Worm (Caenorhabditis elegans): ENCODE data around the gene F41C3.11.
A peak's percentile ranks its signal among the peaks of the same experiment; 100 is the strongest.

Gene F41C3.11

ce11 chrII:4748374-4748773 is 14.6 kb upstream of the F41C3.11 start (continued):
- TF ChIP-seq nhr-85 (tag) (peak; percentile 87), fkh-10 (GFP tag; optimal IDR thresholded peaks at IDR 0.05) (no peak), mep-1 (tag; optimal IDR thresholded peaks at IDR 0.05) (peak; percentile 1), hpl-2 (GFP tag; optimal IDR thresholded peaks at IDR 0.05) (no peak)

- TF ChIP-seq zag-1 (tag; optimal IDR thresholded peaks at IDR 0.05): no peak
- peak; percentile 71 for TF ChIP-seq nhr-85 (tag)
- TF ChIP-seq fkh-10 (GFP tag; optimal IDR thresholded peaks at IDR 0.05): no peak
- peak; percentile 21 for TF ChIP-seq nhr-71 (tag; optimal IDR thresholded peaks at IDR 0.05)
- peak in 1 of 6 experiments; percentile 51 for TF ChIP-seq elt-3 (tag; optimal IDR thresholded peaks at IDR 0.05)
- no peak for TF ChIP-seq efl-1 (optimal IDR thresholded peaks at IDR 0.05)
- TF ChIP-seq efl-1 (GFP tag; optimal IDR thresholded peaks at IDR 0.05 in 1 of 2): peak in 1 of 2 experiments; percentile 55
- TF ChIP-seq dpl-1 (GFP tag; optimal IDR thresholded peaks at IDR 0.05): no peak
- TF ChIP-seq lin-14 (GFP tag; optimal IDR thresholded peaks at IDR 0.05): peak; percentile 8
These were observed 13.9 kb upstream of the F41C3.11 start for ce11 chrII:4747697-4748096.

- TF ChIP-seq C04F5.9 (tag; optimal IDR thresholded peaks at IDR 0.05) (no peak), hlh-4 (tag; optimal IDR thresholded peaks at IDR 0.05) (no peak), hlh-17 (GFP tag; optimal IDR thresholded peaks at IDR 0.05; ENCODE audit: borderline replicate concordance) (no peak), nhr-20 (tag; optimal IDR thresholded peaks at IDR 0.05) (peak; percentile 24), lin-35 (GFP tag; optimal IDR thresholded peaks at IDR 0.05) (peak in 1 of 2 experiments; percentile 8), ceh-8 (GFP tag; optimal IDR thresholded peaks at IDR 0.05) (no peak), zag-1 (tag; optimal IDR thresholded peaks at IDR 0.05) (no peak), lin-14 (GFP tag; optimal IDR thresholded peaks at IDR 0.05) (peak; percentile 19), unc-30 (tag; optimal IDR thresholded peaks at IDR 0.05) (no peak), egl-27 (tag; optimal IDR thresholded peaks at IDR 0.05) (no peak), lin-39 (tag; optimal IDR thresholded peaks at IDR 0.05) (no peak), nhr-90 (tag; optimal IDR thresholded peaks at IDR 0.05; ENCODE audit: poor library complexity) (no peak), nhr-19 (GFP tag; conservative IDR thresholded peaks at IDR 0.05) (peak; percentile 40), nhr-47 (tag; optimal IDR thresholded peaks at IDR 0.05) (peak; percentile 30), nhr-28 (tag; optimal IDR thresholded peaks at IDR 0.05) (no peak), nhr-71 (tag; optimal IDR thresholded peaks at IDR 0.05) (peak; percentile 37), snu-23 (GFP tag; optimal IDR thresholded peaks at IDR 0.05) (peak; percentile 5), sptf-1 (tag; optimal IDR thresholded peaks at IDR 0.05) (no peak), elt-3 (tag; optimal IDR thresholded peaks at IDR 0.05) (peak in 2 of 6 experiments; percentile 13 to 55), mdl-1 (tag; optimal IDR thresholded peaks at IDR 0.05) (peak in 1 of 2 experiments; percentile 44), nhr-85 (tag) (peak; percentile 84), blmp-1 (tag; optimal IDR thresholded peaks at IDR 0.05) (peak; percentile 32), dpl-1 (GFP tag; optimal IDR thresholded peaks at IDR 0.05) (no peak), grh-1 (GFP tag; IDR thresholded peaks at IDR 0.05) (0 out of 2 replicates have a peak, but pooled peaks have one; percentile 6)
These were observed 13.3 kb upstream of the F41C3.11 start for ce11 chrII:4747063-4747462.

- TF ChIP-seq lin-35 (GFP tag; optimal IDR thresholded peaks at IDR 0.05) (peak in 1 of 2 experiments; percentile 55), xbp-1 (tag; optimal IDR thresholded peaks at IDR 0.05) (no peak), nhr-19 (GFP tag; conservative IDR thresholded peaks at IDR 0.05) (peak; percentile 55), nhr-20 (tag; optimal IDR thresholded peaks at IDR 0.05) (peak; percentile 82), elt-3 (tag; optimal IDR thresholded peaks at IDR 0.05) (peak; percentile 4 to 98 (median 80)), nhr-28 (tag; optimal IDR thresholded peaks at IDR 0.05) (no peak), ztf-4 (tag; optimal IDR thresholded peaks at IDR 0.05) (no peak), nhr-76 (tag; optimal IDR thresholded peaks at IDR 0.05) (no peak), nhr-77 (tag; optimal IDR thresholded peaks at IDR 0.05) (no peak), dpl-1 (GFP tag; optimal IDR thresholded peaks at IDR 0.05) (peak in 1 of 3 experiments; percentile 22), ceh-8 (GFP tag; optimal IDR thresholded peaks at IDR 0.05) (no peak), rnt-1 (tag; optimal IDR thresholded peaks at IDR 0.05) (no peak), unc-62 (GFP tag; optimal IDR thresholded peaks at IDR 0.05) (no peak), unc-86 (tag; optimal IDR thresholded peaks at IDR 0.05) (no peak), ztf-11 (tag; optimal IDR thresholded peaks at IDR 0.05) (no peak), F16B12.6 (tag; optimal IDR thresholded peaks at IDR 0.05) (no peak), lin-13 (GFP tag; optimal IDR thresholded peaks at IDR 0.05) (no peak), ceh-82 (tag; optimal IDR thresholded peaks at IDR 0.05) (no peak), unc-30 (tag; optimal IDR thresholded peaks at IDR 0.05) (no peak), unc-98 (GFP tag; IDR thresholded peaks at IDR 0.05) (no peak), ceh-88 (GFP tag; IDR thresholded peaks at IDR 0.05) (no peak), C34B4.2 (tag; optimal IDR thresholded peaks at IDR 0.05) (no peak), elt-2 (tag; optimal IDR thresholded peaks at IDR 0.05) (no peak), egl-13 (tag; optimal IDR thresholded peaks at IDR 0.05) (no peak), aly-2 (tag; optimal IDR thresholded peaks at IDR 0.05) (no peak)
These were observed 11.5 kb upstream of the F41C3.11 start for ce11 chrII:4745281-4745680.
